Worm (Caenorhabditis elegans): ENCODE measurements around the gene cest-34.

Gene cest-34

DNA sequence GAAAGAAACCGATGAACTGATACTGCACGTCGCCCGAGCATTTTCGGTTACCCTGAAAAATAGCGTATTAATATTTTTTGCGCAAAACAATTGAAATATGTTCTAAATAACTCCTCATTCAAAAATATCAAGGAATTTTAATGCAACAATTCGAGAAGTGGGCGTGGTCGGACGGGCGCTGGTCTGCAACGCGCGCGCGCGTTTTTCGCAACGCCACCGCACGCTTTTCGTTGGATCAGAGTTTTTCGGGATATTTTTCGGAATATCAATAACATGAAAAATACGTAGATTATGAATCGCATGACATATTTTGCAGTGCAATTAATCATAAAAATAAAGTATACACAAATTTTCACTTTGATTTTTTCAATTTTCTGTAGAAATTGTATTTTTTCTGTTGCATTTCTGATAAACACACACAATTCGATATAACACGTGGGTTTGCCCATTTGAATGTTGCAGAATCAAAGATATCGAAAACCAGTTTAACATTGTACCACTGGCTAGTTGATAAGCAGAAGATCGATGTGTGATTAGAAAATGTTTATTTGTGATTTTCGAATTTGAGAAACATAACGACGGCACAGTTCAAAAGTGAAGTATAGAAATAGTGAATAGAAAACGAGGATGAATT, 32.6 kb downstream of the cest-34 start, which contains the start of gene dlst-1:
Gene dlst-1 (minus strand): TSS at position 52 of the 634 bp plus-strand sequence.
- TF ChIP-seq lin-15B (tag; optimal IDR thresholded peaks at IDR 0.05) (peak; percentile 46), elt-2 (tag; optimal IDR thresholded peaks at IDR 0.05) (peak; percentile 26), fkh-10 (GFP tag; optimal IDR thresholded peaks at IDR 0.05) (no peak), nhr-11 (tag; optimal IDR thresholded peaks at IDR 0.05) (no peak), ztf-4 (tag; optimal IDR thresholded peaks at IDR 0.05) (no peak), nhr-237 (tag; optimal IDR thresholded peaks at IDR 0.05) (no peak), ama-1 (optimal IDR thresholded peaks at IDR 0.05) (no peak), nhr-28 (tag; optimal IDR thresholded peaks at IDR 0.05) (no peak), nhr-77 (tag; optimal IDR thresholded peaks at IDR 0.05) (no peak), nhr-23 (tag; optimal IDR thresholded peaks at IDR 0.05) (peak; percentile 37), lin-39 (tag; optimal IDR thresholded peaks at IDR 0.05) (peak; percentile 74), mml-1 (tag; optimal IDR thresholded peaks at IDR 0.05) (no peak), unc-62 (GFP tag; optimal IDR thresholded peaks at IDR 0.05) (no peak), daf-12 (tag; optimal IDR thresholded peaks at IDR 0.05) (no peak), tbx-2 (tag; optimal IDR thresholded peaks at IDR 0.05) (no peak), pqm-1 (tag; optimal IDR thresholded peaks at IDR 0.05) (no peak), nhr-12 (tag; optimal IDR thresholded peaks at IDR 0.05) (no peak), ceh-82 (tag; optimal IDR thresholded peaks at IDR 0.05) (no peak), egl-5 (tag; optimal IDR thresholded peaks at IDR 0.05) (no peak), snpc-4 (tag; optimal IDR thresholded peaks at IDR 0.05) (no peak), mdl-1 (tag; optimal IDR thresholded peaks at IDR 0.05) (no peak), nfya-1 (tag; optimal IDR thresholded peaks at IDR 0.05; ENCODE audit: insufficient read depth) (peak; percentile 40), ZK546.5 (tag; optimal IDR thresholded peaks at IDR 0.05) (no peak), nhr-67 (tag; optimal IDR thresholded peaks at IDR 0.05) (no peak), sea-2 (GFP tag; optimal IDR thresholded peaks at IDR 0.05) (no peak), ceh-9 (tag; optimal IDR thresholded peaks at IDR 0.05) (no peak), pha-4 (tag; optimal IDR thresholded peaks at IDR 0.05) (no peak), skn-1 (tag; optimal IDR thresholded peaks at IDR 0.05) (peak; percentile 1), eor-1 (tag; optimal IDR thresholded peaks at IDR 0.05) (no peak), R02D3.7 (tag; optimal IDR thresholded peaks at IDR 0.05) (no peak), ceh-16 (tag; optimal IDR thresholded peaks at IDR 0.05) (no peak), egl-27 (tag; optimal IDR thresholded peaks at IDR 0.05) (no peak), jun-1 (tag; optimal IDR thresholded peaks at IDR 0.05) (no peak), ceh-28 (tag; optimal IDR thresholded peaks at IDR 0.05) (no peak), elt-1 (tag; optimal IDR thresholded peaks at IDR 0.05) (no peak), hmg-11 (tag; optimal IDR thresholded peaks at IDR 0.05) (peak; percentile 86), aly-2 (tag; optimal IDR thresholded peaks at IDR 0.05) (no peak), elt-3 (tag; optimal IDR thresholded peaks at IDR 0.05) (no peak), nhr-43 (tag; optimal IDR thresholded peaks at IDR 0.05; ENCODE audit: poor library complexity, severe bottlenecking) (peak; percentile 52), fkh-2 (tag; optimal IDR thresholded peaks at IDR 0.05) (no peak), ztf-11 (tag; optimal IDR thresholded peaks at IDR 0.05) (no peak), fos-1 (tag; optimal IDR thresholded peaks at IDR 0.05) (no peak)

DNA sequence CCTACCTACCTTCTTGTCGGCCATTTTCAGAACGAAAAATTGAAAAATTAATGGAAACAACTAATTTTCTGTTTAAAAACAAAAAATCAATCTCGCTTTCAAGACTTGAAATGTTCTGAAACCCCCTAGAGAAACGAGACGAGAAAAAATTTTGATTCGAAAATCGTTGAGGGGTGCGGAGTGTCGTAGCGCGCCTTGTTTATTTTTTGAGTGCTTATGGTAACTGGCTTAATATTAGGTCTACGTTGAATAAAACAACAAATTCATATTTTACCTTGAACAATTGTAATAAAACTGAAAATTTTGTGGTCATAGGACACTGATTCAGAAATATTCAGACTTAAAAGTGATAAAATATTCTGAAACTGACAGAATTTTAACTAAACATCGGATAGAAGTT, 33.9 kb downstream of the cest-34 start, which contains the start of gene sna-1:
Gene sna-1 (minus strand): TSS at position 218 of the 400 bp plus-strand sequence.
- peak; percentile 16 for TF ChIP-seq hmg-11 (tag; optimal IDR thresholded peaks at IDR 0.05)
- peak; percentile 3 for TF ChIP-seq pha-4 (tag; optimal IDR thresholded peaks at IDR 0.05)
- TF ChIP-seq nfya-1 (tag; optimal IDR thresholded peaks at IDR 0.05; ENCODE audit: insufficient read depth) = peak; percentile 30
- no peak for TF ChIP-seq egl-5 (tag; optimal IDR thresholded peaks at IDR 0.05)
- TF ChIP-seq ZK546.5 (tag; optimal IDR thresholded peaks at IDR 0.05) = no peak
- TF ChIP-seq lsy-12 (tag; optimal IDR thresholded peaks at IDR 0.05) = no peak
- no peak for TF ChIP-seq nhr-28 (tag; optimal IDR thresholded peaks at IDR 0.05)
- TF ChIP-seq lin-15B (tag; optimal IDR thresholded peaks at IDR 0.05) = peak; percentile 42
